Worm (Caenorhabditis elegans) whole organism, L1 larva: ENCODE results near the gene F40G9.14.

ENCODE experiments used
- F16B12.6 ChIP-seq: fragments of 150-350 bp; optimal IDR thresholded peaks from 2 replicates; lab custom pipeline; 2014; ENCODE audit warnings: missing biosample characterization, missing genetic modification characterization
- Y116A8C.19 ChIP-seq: sonication (generic microtip); optimal IDR thresholded peaks from 2 replicates; lab custom pipeline; 2016; ENCODE audit warnings: missing compliant biosample characterization, missing genetic modification characterization, borderline replicate concordance
- aha-1 ChIP-seq: fragments of 150-350 bp; optimal IDR thresholded peaks from 2 replicates; lab custom pipeline; 2014; ENCODE audit warnings: missing biosample characterization, missing genetic modification characterization
- alr-1 ChIP-seq: fragments of 200-800 bp; sonication (Bioruptor generic); optimal IDR thresholded peaks from 2 replicates; lab custom pipeline; 2018; ENCODE audit warnings: borderline replicate concordance, mild to moderate bottlenecking, missing genetic modification characterization, missing compliant biosample characterization
- aly-2 ChIP-seq: fragments of 150-350 bp; optimal IDR thresholded peaks from 2 replicates; lab custom pipeline; 2014; ENCODE audit warnings: missing biosample characterization, missing genetic modification characterization
- blmp-1 ChIP-seq: fragments of 150-350 bp; optimal IDR thresholded peaks from 2 replicates; lab custom pipeline; 2014; ENCODE audit warnings: missing biosample characterization, missing genetic modification characterization
- ceh-63 ChIP-seq: fragments of 200-800 bp; sonication (Bioruptor generic); optimal IDR thresholded peaks from 2 replicates; lab custom pipeline; 2018; ENCODE audit warnings: mild to moderate bottlenecking, missing genetic modification characterization, missing compliant biosample characterization
- ceh-8 ChIP-seq: fragments of 200-800 bp; sonication (Bioruptor generic); optimal IDR thresholded peaks from 2 replicates; lab custom pipeline; 2018; ENCODE audit warnings: mild to moderate bottlenecking, missing genetic modification characterization, moderate library complexity, missing compliant biosample characterization
- ceh-90 ChIP-seq: sonication (generic microtip); optimal IDR thresholded peaks from 2 replicates; lab custom pipeline; 2016; ENCODE audit warnings: missing genetic modification characterization, missing compliant biosample characterization
- ces-1 ChIP-seq: fragments of 150-350 bp; optimal IDR thresholded peaks from 2 replicates; lab custom pipeline; 2014; ENCODE audit warnings: missing biosample characterization, missing genetic modification reagents, missing genetic modification characterization
- dpl-1 ChIP-seq, 3 experiments: fragments of 150-350 bp in 2 of 3; sonication (generic microtip) in 1 of 3; optimal IDR thresholded peaks; 2 replicates each; lab custom pipeline; 2014 to 2017; ENCODE audit warnings: missing biosample characterization in 3 of 3, missing genetic modification characterization in 3 of 3, missing genetic modification reagents in 3 of 3
- efl-3 ChIP-seq: fragments of 200-800 bp; sonication (Bioruptor generic); optimal IDR thresholded peaks from 2 replicates; lab custom pipeline; 2018; ENCODE audit warnings: mild to moderate bottlenecking, missing genetic modification characterization, missing compliant biosample characterization
- egl-27 ChIP-seq, 2 experiments: fragments of 150-350 bp in 1 of 2; sonication (generic microtip); optimal IDR thresholded peaks; 3 replicates each; lab custom pipeline; 2017 to 2018; ENCODE audit warnings: missing biosample characterization in 2 of 2, missing genetic modification characterization in 2 of 2, missing genetic modification reagents in 2 of 2
- elt-2 ChIP-seq: sonication (generic microtip); optimal IDR thresholded peaks from 2 replicates; lab custom pipeline; 2016; ENCODE audit warnings: missing genetic modification characterization, mild to moderate bottlenecking, inconsistent platforms, missing compliant biosample characterization, missing genetic modification reagents
- ets-5 ChIP-seq: fragments of 200-800 bp; sonication (Bioruptor generic); IDR thresholded peaks from 2 replicates; pipeline ENCODE4 v1.3.6; 2022; ENCODE audit warnings: missing genetic modification characterization, missing compliant biosample characterization
- fkh-10 ChIP-seq: sonication (generic microtip); optimal IDR thresholded peaks from 2 replicates; lab custom pipeline; 2017; ENCODE audit warnings: missing biosample characterization, missing genetic modification reagents, missing genetic modification characterization
- fkh-4 ChIP-seq: sonication (generic microtip); optimal IDR thresholded peaks from 2 replicates; lab custom pipeline; 2016; ENCODE audit warnings: missing compliant biosample characterization, missing genetic modification characterization, borderline replicate concordance
- fkh-8 ChIP-seq: sonication (generic microtip); optimal IDR thresholded peaks from 2 replicates; lab custom pipeline; 2016; ENCODE audit warnings: mild to moderate bottlenecking, missing genetic modification characterization, missing compliant biosample characterization
- fos-1 ChIP-seq: fragments of 150-350 bp; optimal IDR thresholded peaks from 2 replicates; lab custom pipeline; 2014; ENCODE audit warnings: missing biosample characterization, missing genetic modification characterization
- hlh-4 ChIP-seq: sonication (generic microtip); optimal IDR thresholded peaks from 2 replicates; lab custom pipeline; 2016; ENCODE audit warnings: mild to moderate bottlenecking, missing genetic modification characterization, missing compliant biosample characterization
- hpl-2 ChIP-seq: fragments of 150-350 bp; optimal IDR thresholded peaks from 2 replicates; lab custom pipeline; 2014; ENCODE audit warnings: missing biosample characterization, missing genetic modification reagents, missing genetic modification characterization
- jun-1 ChIP-seq: fragments of 150-350 bp; optimal IDR thresholded peaks from 2 replicates; lab custom pipeline; 2014; ENCODE audit warnings: missing biosample characterization, missing genetic modification reagents, missing genetic modification characterization
- lin-15B ChIP-seq: fragments of 150-350 bp; sonication (generic microtip); optimal IDR thresholded peaks from 3 replicates; lab custom pipeline; 2014; ENCODE audit warnings: missing biosample characterization, missing genetic modification characterization
- lin-35 ChIP-seq, 2 experiments: fragments of 150-350 bp; optimal IDR thresholded peaks; 2 replicates each; lab custom pipeline; 2014; ENCODE audit warnings: missing biosample characterization in 2 of 2, missing genetic modification characterization in 2 of 2, missing genetic modification reagents in 2 of 2
- lir-3 ChIP-seq: sonication (generic microtip); optimal IDR thresholded peaks from 2 replicates; lab custom pipeline; 2016; ENCODE audit warnings: mild to moderate bottlenecking, missing genetic modification characterization, moderate library complexity, missing compliant biosample characterization; ENCODE audit not compliant: poor library complexity
- mab-9 ChIP-seq: fragments of 200-800 bp; sonication (Bioruptor generic); IDR thresholded peaks from 2 replicates; pipeline ENCODE4 v1.3.6; 2022; ENCODE audit warnings: missing genetic modification reagents, missing genetic modification characterization, missing compliant biosample characterization
- nhr-12 ChIP-seq: sonication (generic microtip); optimal IDR thresholded peaks from 2 replicates; lab custom pipeline; 2017; ENCODE audit warnings: missing biosample characterization, missing genetic modification characterization
- nhr-20 ChIP-seq: sonication (generic microtip); optimal IDR thresholded peaks from 2 replicates; lab custom pipeline; 2016; ENCODE audit warnings: mild to moderate bottlenecking, missing genetic modification characterization, missing compliant biosample characterization
- nhr-237 ChIP-seq: fragments of 150-350 bp; optimal IDR thresholded peaks from 2 replicates; lab custom pipeline; 2014; ENCODE audit warnings: missing biosample characterization, missing genetic modification characterization
- nhr-90 ChIP-seq: sonication (generic microtip); optimal IDR thresholded peaks from 2 replicates; lab custom pipeline; 2016; ENCODE audit warnings: mild to moderate bottlenecking, missing genetic modification characterization, missing compliant biosample characterization; ENCODE audit not compliant: poor library complexity
- pag-3 ChIP-seq: sonication (generic microtip); optimal IDR thresholded peaks from 2 replicates; lab custom pipeline; 2017; ENCODE audit warnings: missing genetic modification characterization, mild to moderate bottlenecking, missing compliant biosample characterization, antibody characterized with exemption, borderline replicate concordance; ENCODE audit not compliant: insufficient read depth
- pax-3 ChIP-seq: fragments of 200-800 bp; sonication (Bioruptor generic); optimal IDR thresholded peaks from 2 replicates; lab custom pipeline; 2018; ENCODE audit warnings: mild to moderate bottlenecking, missing genetic modification characterization, moderate library complexity, missing compliant biosample characterization
- skn-1 ChIP-seq: fragments of 150-350 bp; optimal IDR thresholded peaks from 2 replicates; lab custom pipeline; 2014; ENCODE audit warnings: missing biosample characterization, missing genetic modification characterization
- snpc-4 ChIP-seq: fragments of 150-350 bp; optimal IDR thresholded peaks from 2 replicates; lab custom pipeline; 2014; ENCODE audit warnings: missing biosample characterization, missing genetic modification characterization
- snu-23 ChIP-seq: sonication (generic microtip); optimal IDR thresholded peaks from 2 replicates; lab custom pipeline; 2016; ENCODE audit warnings: missing genetic modification characterization, missing compliant biosample characterization
- sox-4 ChIP-seq: sonication (generic microtip); optimal IDR thresholded peaks from 2 replicates; lab custom pipeline; 2016; ENCODE audit warnings: missing genetic modification characterization, missing compliant biosample characterization
- sup-37 ChIP-seq: fragments of 200-800 bp; sonication (Bioruptor generic); optimal IDR thresholded peaks from 2 replicates; lab custom pipeline; 2018; ENCODE audit warnings: mild to moderate bottlenecking, missing genetic modification characterization, missing compliant biosample characterization
- swsn-7 ChIP-seq: sonication (generic microtip); optimal IDR thresholded peaks from 2 replicates; lab custom pipeline; 2016; ENCODE audit warnings: missing genetic modification characterization, missing compliant biosample characterization
- tbx-2 ChIP-seq: sonication (generic microtip); optimal IDR thresholded peaks from 2 replicates; lab custom pipeline; 2016; ENCODE audit warnings: missing genetic modification characterization, missing compliant biosample characterization
- unc-130 ChIP-seq: fragments of 150-350 bp; optimal IDR thresholded peaks from 2 replicates; lab custom pipeline; 2017; ENCODE audit warnings: missing biosample characterization, missing genetic modification characterization, inconsistent platforms
- unc-62 ChIP-seq: fragments of 150-350 bp; optimal IDR thresholded peaks from 2 replicates; lab custom pipeline; 2014; ENCODE audit warnings: missing biosample characterization, missing genetic modification reagents, missing genetic modification characterization
- unc-86 ChIP-seq: sonication (generic microtip); optimal IDR thresholded peaks from 2 replicates; lab custom pipeline; 2016; ENCODE audit warnings: missing genetic modification characterization, missing compliant biosample characterization
- vab-15 ChIP-seq: sonication (generic microtip); optimal IDR thresholded peaks from 2 replicates; lab custom pipeline; 2017; ENCODE audit warnings: missing genotype, mild to moderate bottlenecking, missing genetic modification characterization, missing compliant biosample characterization
- ztf-11 ChIP-seq, 2 experiments: sonication (generic microtip); optimal IDR thresholded peaks; 2 replicates each; lab custom pipeline; 2016 to 2017; ENCODE audit warnings: missing genetic modification characterization in 2 of 2, missing biosample characterization in 1 of 2, missing compliant biosample characterization in 1 of 2
- ztf-4 ChIP-seq: fragments of 150-350 bp; optimal IDR thresholded peaks from 2 replicates; lab custom pipeline; 2014; ENCODE audit warnings: missing biosample characterization, missing genetic modification characterization

F40G9.14 gene

ce11 chrIII:179123-179592, 1.5 kb upstream of the F40G9.14 start, which contains the start of gene F40G9.6:
F40G9.6 (plus strand) TSS chrIII:179542.
- TF ChIP-seq ceh-90 (no peak), F16B12.6 (tag; lab: Kevin White, UChicago) (no peak), snu-23 (no peak), aly-2 (tag; lab: Kevin White, UChicago) (no peak), lin-35 (GFP tag; optimal IDR thresholded peaks at IDR 0.05; lab: Kevin White, UChicago) (no peak), ztf-11 (tag; optimal IDR thresholded peaks at IDR 0.05; lab: Kevin White, UChicago) (no peak), snpc-4 (tag; lab: Kevin White, UChicago) (no peak), elt-2 (tag; lab: Kevin White, UChicago) (no peak)
- TF ChIP-seq, all 84 proteins: peak for 0

- no peak for TF ChIP-seq ces-1 (GFP tag; lab: Kevin White, UChicago)
- no peak for TF ChIP-seq fos-1 (tag; lab: Kevin White, UChicago)
- TF ChIP-seq swsn-7 = no peak
- TF ChIP-seq tbx-2 (tag; lab: Kevin White, UChicago) = no peak
- TF ChIP-seq unc-130 (tag; lab: Kevin White, UChicago) = no peak
- TF ChIP-seq efl-3 (GFP tag; lab: Kevin White, UChicago) = no peak
- TF ChIP-seq lin-15B (tag; lab: Kevin White, UChicago) = no peak
- no peak for TF ChIP-seq sox-4
- TF ChIP-seq sup-37 (GFP tag; lab: Kevin White, UChicago) = no peak
- TF ChIP-seq vab-15 (tag; lab: Kevin White, UChicago) = no peak
- TF ChIP-seq dpl-1 (GFP tag; optimal IDR thresholded peaks at IDR 0.05; lab: Kevin White, UChicago) = no peak
- no peak for TF ChIP-seq fkh-8 (tag; lab: Kevin White, UChicago)
- no peak for TF ChIP-seq unc-86 (tag; lab: Kevin White, UChicago)
- no peak for TF ChIP-seq fkh-4 (tag; lab: Kevin White, UChicago)
- no peak for TF ChIP-seq pag-3 (tag; lab: Kevin White, UChicago)
- TF ChIP-seq egl-27 (tag; optimal IDR thresholded peaks at IDR 0.05; lab: Kevin White, UChicago) = no peak
- TF ChIP-seq aha-1 = no peak
- TF ChIP-seq nhr-12 = no peak
- TF ChIP-seq, all 84 proteins: peak for 0
Observed at ce11 chrIII:178126-178525, 511 bp upstream of the F40G9.14 start.

- TF ChIP-seq tbx-2 (tag; lab: Kevin White, UChicago) (no peak), ets-5 (GFP tag; lab: Robert Waterston, UW) (no peak), hlh-4 (no peak), Y116A8C.19 (tag; lab: Kevin White, UChicago) (no peak), ztf-4 (tag; lab: Kevin White, UChicago) (no peak), jun-1 (tag; lab: Kevin White, UChicago) (no peak), mab-9 (GFP tag; lab: Robert Waterston, UW) (no peak), ceh-90 (no peak), nhr-90 (no peak), snpc-4 (tag; lab: Kevin White, UChicago) (no peak), fkh-8 (tag; lab: Kevin White, UChicago) (no peak), alr-1 (tag; lab: Kevin White, UChicago) (no peak)
Observed at ce11 chrIII:175733-176132, 1.9 kb downstream of the F40G9.14 start, which contains the start of gene clec-148. clec-148 (minus strand) TSS chrIII:175833.

- TF ChIP-seq fkh-10 (GFP tag; lab: Kevin White, UChicago) = no peak
- TF ChIP-seq ceh-63 = no peak
- no peak for TF ChIP-seq ztf-11 (tag; optimal IDR thresholded peaks at IDR 0.05; lab: Kevin White, UChicago)
- no peak for TF ChIP-seq ceh-8
- no peak for TF ChIP-seq hpl-2 (GFP tag; lab: Kevin White, UChicago)
- no peak for TF ChIP-seq nhr-237 (tag; lab: Kevin White, UChicago)
- no peak for TF ChIP-seq skn-1 (tag; lab: Kevin White, UChicago)
- TF ChIP-seq alr-1 (tag; lab: Kevin White, UChicago) = no peak
- TF ChIP-seq aha-1 = no peak
- no peak for TF ChIP-seq unc-62 (GFP tag; lab: Kevin White, UChicago)
- TF ChIP-seq snu-23 = no peak
- TF ChIP-seq lir-3 (tag; lab: Kevin White, UChicago) = no peak
- no peak for TF ChIP-seq pax-3 (tag; lab: Kevin White, UChicago)
- no peak for TF ChIP-seq ets-5 (GFP tag; lab: Robert Waterston, UW)
- TF ChIP-seq nhr-20 (tag; lab: Kevin White, UChicago) = no peak
- no peak for TF ChIP-seq blmp-1 (tag; lab: Kevin White, UChicago)
Observed at ce11 chrIII:173501-173900, 4.1 kb downstream of the F40G9.14 start, which contains the start of gene F40G9.19. F40G9.19 (plus strand) TSS chrIII:173801.
